Fruit fly (Drosophila melanogaster): Measurements from ENCODE around the gene CG32432.

DNA sequence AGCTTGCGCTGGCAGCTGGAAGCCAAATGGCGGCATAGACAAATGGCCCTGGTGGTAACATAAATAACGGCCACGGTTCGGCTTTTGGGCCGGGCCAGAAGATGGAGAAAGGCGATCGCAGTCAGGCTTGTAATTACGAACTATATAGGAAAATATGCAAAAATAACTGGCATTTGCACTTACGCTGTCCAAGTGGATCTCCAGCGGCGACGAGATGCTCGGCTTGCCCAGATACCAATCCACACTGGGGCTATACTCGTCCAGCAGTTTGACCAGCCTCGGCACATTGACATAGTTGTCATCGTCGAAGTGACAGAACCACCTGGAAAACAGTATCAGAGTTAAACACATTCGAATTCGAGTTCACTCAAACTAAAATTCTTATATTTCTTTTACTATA, 42.5 kb upstream of the CG32432 start, which contains the start of gene CG10589:
- TF ChIP-seq Myc (optimal IDR thresholded peaks at IDR 0.05) = no peak
- TF ChIP-seq insv (optimal IDR thresholded peaks at IDR 0.05) = no peak
- TF ChIP-seq psq (optimal IDR thresholded peaks at IDR 0.05) = no peak
- no peak for TF ChIP-seq h (optimal IDR thresholded peaks at IDR 0.05)
- no peak for TF ChIP-seq Sin3A (optimal IDR thresholded peaks at IDR 0.05)
- no peak for TF ChIP-seq ttk (optimal IDR thresholded peaks at IDR 0.05)
